Fruit fly (Drosophila melanogaster): ENCODE data around the gene CG4119.

The CG4119 gene

DNA sequence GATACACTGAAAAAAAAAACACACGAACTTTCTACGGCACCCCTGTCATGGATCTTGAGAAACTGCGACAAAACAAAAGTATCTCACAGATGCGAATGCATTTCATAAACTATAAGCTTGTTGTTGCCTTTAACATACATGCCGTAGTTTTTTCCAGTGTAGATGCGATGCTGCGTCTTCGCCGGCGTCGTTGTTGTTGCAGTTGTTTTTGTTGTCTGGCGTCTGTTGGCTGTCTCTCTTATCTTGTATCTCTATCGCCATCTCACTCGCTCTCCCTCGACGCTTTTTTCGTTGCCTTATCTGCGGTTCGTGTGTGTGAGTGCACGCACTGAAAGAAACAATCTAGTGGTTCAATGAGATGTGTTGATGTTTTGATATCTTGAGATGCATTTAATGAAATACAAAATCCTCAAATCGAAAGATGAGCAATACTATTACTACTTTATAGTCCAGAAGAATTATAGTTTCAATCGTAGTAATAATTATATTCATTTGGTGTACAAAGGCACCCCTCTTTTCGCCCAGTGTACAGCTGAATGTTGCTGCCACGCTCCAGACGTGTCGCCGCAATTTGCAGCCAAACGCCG is 30.7 kb downstream of the CG4119 start (continued):
- TF ChIP-seq CG31365 (tag; optimal IDR thresholded peaks at IDR 0.05): peak; percentile 80
- TF ChIP-seq CG4707 (GFP tag; optimal IDR thresholded peaks at IDR 0.05): peak; percentile 80
- peak; percentile 77 for TF ChIP-seq Ravus (GFP tag; IDR thresholded peaks at IDR 0.05)
- peak; percentile 88 for TF ChIP-seq CG2202 (tag; optimal IDR thresholded peaks at IDR 0.05)
- peak; percentile 95 for TF ChIP-seq CoRest (tag; optimal IDR thresholded peaks at IDR 0.05)
- TF ChIP-seq NC2β (GFP tag; optimal IDR thresholded peaks at IDR 0.05): peak; percentile 96
- TF ChIP-seq CrebB (tag; optimal IDR thresholded peaks at IDR 0.05): peak; percentile 93
- TF ChIP-seq CG13775 (GFP tag; optimal IDR thresholded peaks at IDR 0.05): peak; percentile 93
- peak; percentile 93 for TF ChIP-seq CG1603 (tag; optimal IDR thresholded peaks at IDR 0.05)
- TF ChIP-seq CG18011 (GFP tag; optimal IDR thresholded peaks at IDR 0.05): peak; percentile 67
- peak; percentile 95 for TF ChIP-seq zen (tag; optimal IDR thresholded peaks at IDR 0.05)
- peak; percentile 91 for TF ChIP-seq CG9437 (GFP tag; optimal IDR thresholded peaks at IDR 0.05)
- peak; percentile 84 for TF ChIP-seq CG8281 (tag; optimal IDR thresholded peaks at IDR 0.05)
- peak; percentile 95 for TF ChIP-seq gem (tag; optimal IDR thresholded peaks at IDR 0.05)
- peak; percentile 97 for TF ChIP-seq Rx (GFP tag; IDR thresholded peaks at IDR 0.05)
- peak; percentile 98 for TF ChIP-seq CHES-1-like (GFP tag; optimal IDR thresholded peaks at IDR 0.05)
- peak; percentile 89 for TF ChIP-seq CG17568 (GFP tag; optimal IDR thresholded peaks at IDR 0.05)
- peak; percentile 6 for TF ChIP-seq CG7745 (tag; optimal IDR thresholded peaks at IDR 0.05)
- TF ChIP-seq Max (GFP tag; optimal IDR thresholded peaks at IDR 0.05): peak; percentile 91
- TF ChIP-seq ewg (GFP tag; optimal IDR thresholded peaks at IDR 0.05): peak; percentile 92
- peak; percentile 89 for TF ChIP-seq bowl (GFP tag; IDR thresholded peaks at IDR 0.05)
- peak; percentile 87 for TF ChIP-seq CG6175 (GFP tag; IDR thresholded peaks at IDR 0.05)
- peak; percentile 40 for TF ChIP-seq CG9797 (GFP tag; optimal IDR thresholded peaks at IDR 0.05)
- TF ChIP-seq CG32772 (GFP tag; IDR thresholded peaks at IDR 0.05): peak; percentile 96
- no peak for TF ChIP-seq CG8478 (optimal IDR thresholded peaks at IDR 0.05)
- peak; percentile 94 for TF ChIP-seq sima (GFP tag; optimal IDR thresholded peaks at IDR 0.05)
- TF ChIP-seq CG31224 (GFP tag; IDR thresholded peaks at IDR 0.05): peak; percentile 85
- no peak for TF ChIP-seq unc-4 (GFP tag; IDR thresholded peaks at IDR 0.05; ENCODE audit: partially characterized antibody)
- TF ChIP-seq CG4282 (GFP tag; optimal IDR thresholded peaks at IDR 0.05): peak; percentile 96
- peak; percentile 94 for TF ChIP-seq lbe (GFP tag; optimal IDR thresholded peaks at IDR 0.05)
- TF ChIP-seq exex (tag; optimal IDR thresholded peaks at IDR 0.05): peak; percentile 48
- TF ChIP-seq Dip3 (GFP tag; optimal IDR thresholded peaks at IDR 0.05): peak; percentile 93
- peak; percentile 95 for TF ChIP-seq unpg (GFP tag; optimal IDR thresholded peaks at IDR 0.05)
- TF ChIP-seq CG30020 (tag; optimal IDR thresholded peaks at IDR 0.05): peak; percentile 43
- peak; percentile 48 for TF ChIP-seq crol (GFP tag; IDR thresholded peaks at IDR 0.05)
- TF ChIP-seq jigr1 (GFP tag; IDR thresholded peaks at IDR 0.05): peak; percentile 83
- peak; percentile 97 for TF ChIP-seq CG12942 (GFP tag; optimal IDR thresholded peaks at IDR 0.05)
- TF ChIP-seq CG14965 (GFP tag; optimal IDR thresholded peaks at IDR 0.05; ENCODE audit: borderline replicate concordance): peak; percentile 92
- TF ChIP-seq Dll (GFP tag; IDR thresholded peaks at IDR 0.05; ENCODE audit: partially characterized antibody): no peak
- TF ChIP-seq CG12104 (GFP tag; optimal IDR thresholded peaks at IDR 0.05): peak; percentile 95
- TF ChIP-seq gro (GFP tag; optimal IDR thresholded peaks at IDR 0.05): peak; percentile 95
- TF ChIP-seq tgo (GFP tag; IDR thresholded peaks at IDR 0.05): peak; percentile 93
- TF ChIP-seq CG1233 (GFP tag; optimal IDR thresholded peaks at IDR 0.05): peak; percentile 96
- TF ChIP-seq Myb (GFP tag; optimal IDR thresholded peaks at IDR 0.05): peak; percentile 90
- TF ChIP-seq Dref (GFP tag; IDR thresholded peaks at IDR 0.05): peak; percentile 41
- peak; percentile 45 for TF ChIP-seq stwl (tag; optimal IDR thresholded peaks at IDR 0.05)
- TF ChIP-seq ato (GFP tag; IDR thresholded peaks at IDR 0.05; ENCODE audit: partially characterized antibody): no peak
- peak; percentile 94 for TF ChIP-seq CG18599 (GFP tag; optimal IDR thresholded peaks at IDR 0.05)
- TF ChIP-seq CG16863 (GFP tag; optimal IDR thresholded peaks at IDR 0.05): peak; percentile 98
- no peak for TF ChIP-seq inv (GFP tag; IDR thresholded peaks at IDR 0.05; ENCODE audit: partially characterized antibody)

Measured in whole organism, embryonic.